Worm (Caenorhabditis elegans): ENCODE data around the gene hlh-19.

Gene hlh-19

ce11 chrX:506848-507247 lies 50.2 kb downstream of the hlh-19 start, which contains the start of gene B0310.2:
Gene B0310.2 (minus strand): TSS chrX:506948.
- TF ChIP-seq bed-3 (GFP tag; optimal IDR thresholded peaks at IDR 0.05) (no peak), blmp-1 (tag; optimal IDR thresholded peaks at IDR 0.05) (no peak), M03D4.4 (tag; optimal IDR thresholded peaks at IDR 0.05) (no peak), unc-62 (GFP tag; optimal IDR thresholded peaks at IDR 0.05) (no peak), nhr-2 (tag; optimal IDR thresholded peaks at IDR 0.05) (no peak), cnd-1 (tag; optimal IDR thresholded peaks at IDR 0.05) (no peak), ces-1 (GFP tag; optimal IDR thresholded peaks at IDR 0.05) (no peak)

Measured in whole organism, mixed stage, embryonic.